Worm (Caenorhabditis elegans): ENCODE results near the gene C15F1.5.

The C15F1.5 gene

ce11 chrII:6951250-6951806 is 19.1 kb downstream of the C15F1.5 start, which contains the start of the genes malt-1 and ceh-38 (continued):
- peak; percentile 94 for TF ChIP-seq K12H6.12 (tag; optimal IDR thresholded peaks at IDR 0.05)
- TF ChIP-seq nhr-120 (GFP tag; IDR thresholded peaks at IDR 0.05), result no peak
- TF ChIP-seq mcd-1 (GFP tag; IDR thresholded peaks at IDR 0.05), result peak; percentile 75
- no peak for TF ChIP-seq F10E7.11 (tag; optimal IDR thresholded peaks at IDR 0.05)
- TF ChIP-seq akir-1 (GFP tag; optimal IDR thresholded peaks at IDR 0.05), result peak; percentile 17
- peak; percentile 28 for TF ChIP-seq ccch-3 (GFP tag; optimal IDR thresholded peaks at IDR 0.05)
- no peak for TF ChIP-seq T07F8.4 (tag; optimal IDR thresholded peaks at IDR 0.05)
- no peak for TF ChIP-seq F39B2.1 (GFP tag; IDR thresholded peaks at IDR 0.05)
- peak; percentile 20 for TF ChIP-seq dpl-1 (GFP tag; optimal IDR thresholded peaks at IDR 0.05)
- peak; percentile 81 for TF ChIP-seq ekl-4 (GFP tag; IDR thresholded peaks at IDR 0.05)
- TF ChIP-seq mel-28 (tag; optimal IDR thresholded peaks at IDR 0.05; ENCODE audit: borderline replicate concordance), result no peak
- TF ChIP-seq nfyb-1 (GFP tag; IDR thresholded peaks at IDR 0.05), result peak; percentile 89
- TF ChIP-seq F33H1.4 (GFP tag; IDR thresholded peaks at IDR 0.05), result peak; percentile 90
- TF ChIP-seq sea-2 (GFP tag; IDR thresholded peaks at IDR 0.05), result no peak
- no peak for TF ChIP-seq aptf-3 (GFP tag; IDR thresholded peaks at IDR 0.05)
- TF ChIP-seq egl-44 (GFP tag; IDR thresholded peaks at IDR 0.05), result no peak
- no peak for TF ChIP-seq xnd-1 (tag; optimal IDR thresholded peaks at IDR 0.05)
- TF ChIP-seq cebp-2 (GFP tag; IDR thresholded peaks at IDR 0.05), result no peak
- TF ChIP-seq madf-6 (GFP tag; IDR thresholded peaks at IDR 0.05), result no peak
- TF ChIP-seq pbrm-1 (GFP tag; IDR thresholded peaks at IDR 0.05), result peak; percentile 84
- TF ChIP-seq snpc-1.3 (tag; optimal IDR thresholded peaks at IDR 0.05; ENCODE audit: insufficient read depth), result peak; percentile 5
- 0 out of 2 replicates have a peak, but pooled peaks have one; percentile 41 for TF ChIP-seq lin-26 (GFP tag; IDR thresholded peaks at IDR 0.05)
- no peak for TF ChIP-seq nfya-2 (GFP tag; IDR thresholded peaks at IDR 0.05)
- no peak for TF ChIP-seq pha-4 (tag; optimal IDR thresholded peaks at IDR 0.05)
- TF ChIP-seq C17E4.6 (GFP tag; IDR thresholded peaks at IDR 0.05), result no peak
- no peak for TF ChIP-seq mxl-1 (tag; optimal IDR thresholded peaks at IDR 0.05)
- no peak for TF ChIP-seq Y53G8AR.9 (GFP tag; conservative IDR thresholded peaks at IDR 0.05)
- TF ChIP-seq nhr-90 (tag; optimal IDR thresholded peaks at IDR 0.05), result no peak
- no peak for TF ChIP-seq him-1 (tag; optimal IDR thresholded peaks at IDR 0.05)
- no peak for TF ChIP-seq ama-1 (optimal IDR thresholded peaks at IDR 0.05)
- TF ChIP-seq ama-1 (GFP tag; optimal IDR thresholded peaks at IDR 0.05), result no peak
- no peak for TF ChIP-seq Y53F4B.3 (GFP tag; IDR thresholded peaks at IDR 0.05)

DNA sequence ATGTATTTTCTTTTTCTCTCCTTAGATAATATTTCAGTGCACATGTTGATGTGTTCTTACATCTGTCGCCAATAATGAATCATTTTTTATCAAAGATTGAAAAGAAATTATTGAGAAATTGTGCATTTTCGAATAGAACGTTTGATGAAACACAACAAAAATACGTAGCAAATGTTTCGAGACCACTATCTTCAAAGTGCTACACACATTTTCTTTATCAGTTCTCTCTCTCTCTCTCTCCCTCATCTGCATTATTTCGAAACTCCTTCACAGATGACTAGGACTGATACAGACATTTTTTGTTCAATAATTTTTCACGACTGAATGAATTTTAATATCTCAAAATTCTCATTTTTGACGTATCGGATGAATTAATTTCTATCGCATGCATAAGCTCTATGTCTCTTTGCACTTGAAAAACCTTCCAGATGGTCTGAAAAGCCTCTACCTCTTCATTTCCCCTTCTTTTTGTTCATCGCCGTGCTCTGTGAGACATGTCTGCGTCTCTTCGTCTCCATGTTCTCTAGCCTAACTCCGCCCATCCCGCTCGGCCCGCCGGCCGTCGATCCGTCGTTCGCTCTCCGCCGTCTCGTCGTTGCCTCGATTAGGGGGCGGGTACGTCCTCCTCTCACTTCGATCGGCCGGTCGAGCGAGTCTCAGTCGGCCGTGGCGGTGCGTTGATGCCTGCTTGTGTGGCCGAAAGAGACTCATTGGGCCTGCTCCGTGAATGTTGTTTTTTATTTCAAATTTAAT is 26.9 kb downstream of the C15F1.5 start:
- TF ChIP-seq madf-3 (GFP tag; IDR thresholded peaks at IDR 0.05) (no peak), lag-1 (GFP tag; IDR thresholded peaks at IDR 0.05) (no peak), F52B5.7 (tag; optimal IDR thresholded peaks at IDR 0.05) (peak; percentile 23), ceh-27 (GFP tag; optimal IDR thresholded peaks at IDR 0.05) (peak; percentile 48), attf-6 (GFP tag; IDR thresholded peaks at IDR 0.05) (no peak), ceh-91 (GFP tag; IDR thresholded peaks at IDR 0.05) (0 out of 2 replicates have a peak, but pooled peaks have one; percentile 18), madf-10 (tag; optimal IDR thresholded peaks at IDR 0.05) (peak; percentile 89), F10E7.11 (tag; optimal IDR thresholded peaks at IDR 0.05) (no peak), unc-62 (GFP tag; optimal IDR thresholded peaks at IDR 0.05) (peak; percentile 51), hmg-1.2 (GFP tag; IDR thresholded peaks at IDR 0.05) (peak; percentile 67; the same call in 1 of the 2 replicates), cebp-1 (GFP tag; IDR thresholded peaks at IDR 0.05) (no peak; the same call in 1 of the 2 replicates), cebp-1 (tag; optimal IDR thresholded peaks at IDR 0.05) (peak; percentile 82), K12H6.12 (tag; optimal IDR thresholded peaks at IDR 0.05) (peak; percentile 28), nhr-80 (tag; optimal IDR thresholded peaks at IDR 0.05) (peak; percentile 65), nfyb-1 (GFP tag; IDR thresholded peaks at IDR 0.05) (0 out of 2 replicates have a peak, but pooled peaks have one; percentile 14), zfh-2 (GFP tag; conservative IDR thresholded peaks at IDR 0.05) (peak; percentile 98), ets-4 (GFP tag; optimal IDR thresholded peaks at IDR 0.05) (peak; percentile 2), F57C9.4 (tag; optimal IDR thresholded peaks at IDR 0.05) (no peak), dox-1 (GFP tag; IDR thresholded peaks at IDR 0.05) (peak; percentile 31; the same call in 1 of the 2 replicates), egrh-3 (GFP tag; IDR thresholded peaks at IDR 0.05) (peak; percentile 86; the same call in 1 of the 2 replicates)
